Fruit fly (Drosophila melanogaster) whole organism, prepupa: ENCODE data around the gene fon.

Experiments
- CG10631 ChIP-seq: fragments of 200-800 bp; sonication (Bioruptor generic); optimal IDR thresholded peaks from 2 replicates; lab custom pipeline; 2016; ENCODE audit warnings: missing biosample characterization, missing genetic modification characterization
- CG15336 ChIP-seq: fragments of 200-800 bp; sonication (Bioruptor generic); IDR thresholded peaks from 2 replicates; pipeline ENCODE4 v1.3.6; 2022; ENCODE audit warnings: missing biosample characterization, missing genetic modification characterization
- CG1621 ChIP-seq: fragments of 200-800 bp; sonication (Bioruptor generic); optimal IDR thresholded peaks from 3 replicates; lab custom pipeline; 2018; ENCODE audit warnings: missing biosample characterization, mild to moderate bottlenecking, missing genetic modification characterization
- CG16779 ChIP-seq: fragments of 200-800 bp; sonication (Bioruptor generic); optimal IDR thresholded peaks from 3 replicates; lab custom pipeline; 2017; ENCODE audit warnings: missing biosample characterization, mild to moderate bottlenecking, missing genetic modification characterization
- CG3032 ChIP-seq: fragments of 200-800 bp; optimal IDR thresholded peaks from 2 replicates; lab custom pipeline; 2019; ENCODE audit warnings: missing biosample characterization, mild to moderate bottlenecking, missing genetic modification characterization, moderate library complexity
- CG31627 ChIP-seq: fragments of 200-800 bp; sonication (Bioruptor generic); optimal IDR thresholded peaks from 3 replicates; lab custom pipeline; 2016; ENCODE audit warnings: missing biosample characterization, missing genetic modification characterization
- CG34406 ChIP-seq: fragments of 200-800 bp; sonication (Bioruptor generic); optimal IDR thresholded peaks from 3 replicates; lab custom pipeline; 2016; ENCODE audit warnings: missing biosample characterization, missing genetic modification characterization
- CG4318 ChIP-seq: fragments of 200-800 bp; sonication (Bioruptor generic); optimal IDR thresholded peaks from 3 replicates; lab custom pipeline; 2017; ENCODE audit warnings: missing biosample characterization, mild to moderate bottlenecking, missing genetic modification characterization
- CG6163 ChIP-seq: fragments of 200-800 bp; sonication (Bioruptor generic); IDR thresholded peaks from 3 replicates; pipeline ENCODE4 v1.3.6; 2022; ENCODE audit warnings: missing biosample characterization, missing genetic modification characterization
- CG6854 ChIP-seq: fragments of 200-800 bp; sonication (Bioruptor generic); optimal IDR thresholded peaks from 2 replicates; lab custom pipeline; 2017; ENCODE audit warnings: missing biosample characterization, mild to moderate bottlenecking, missing genetic modification characterization
- CG7368 ChIP-seq: fragments of 200-800 bp; sonication (Bioruptor generic); optimal IDR thresholded peaks from 3 replicates; lab custom pipeline; 2016; ENCODE audit warnings: missing biosample characterization, missing genetic modification characterization
- CG8119 ChIP-seq: fragments of 200-800 bp; sonication (Bioruptor generic); IDR thresholded peaks from 3 replicates; pipeline ENCODE4 v1.3.6; 2022; ENCODE audit warnings: missing biosample characterization, missing genetic modification characterization
- CG8319 ChIP-seq: fragments of 200-800 bp; sonication (Bioruptor generic); optimal IDR thresholded peaks from 3 replicates; lab custom pipeline; 2016; ENCODE audit warnings: missing biosample characterization, missing genetic modification characterization
- CG8632 ChIP-seq: fragments of 200-800 bp; sonication (Bioruptor generic); optimal IDR thresholded peaks from 3 replicates; lab custom pipeline; 2016; ENCODE audit warnings: missing biosample characterization, missing genetic modification characterization
- CG9139 ChIP-seq: fragments of 200-800 bp; sonication (Bioruptor generic); optimal IDR thresholded peaks from 3 replicates; lab custom pipeline; 2017; ENCODE audit warnings: missing biosample characterization, mild to moderate bottlenecking, missing genetic modification characterization
- Eip78C ChIP-seq: fragments of 200-800 bp; sonication (Bioruptor generic); peaks from one replicate; lab custom pipeline; 2016; ENCODE audit warnings: missing biosample characterization, missing genetic modification characterization
- Eip93F ChIP-seq: fragments of 200-800 bp; sonication (Bioruptor generic); optimal IDR thresholded peaks from 2 replicates; lab custom pipeline; 2016; ENCODE audit warnings: missing biosample characterization, mild to moderate bottlenecking, missing genetic modification characterization
- Ets21C ChIP-seq: fragments of 200-800 bp; sonication (Bioruptor generic); optimal IDR thresholded peaks from 3 replicates; lab custom pipeline; 2016; ENCODE audit warnings: missing biosample characterization, missing genetic modification characterization
- Ets96B ChIP-seq: fragments of 200-800 bp; optimal IDR thresholded peaks from 2 replicates; lab custom pipeline; 2019; ENCODE audit warnings: missing biosample characterization, mild to moderate bottlenecking, missing genetic modification characterization, moderate library complexity
- Gug ChIP-seq: fragments of 200-800 bp; sonication (Bioruptor generic); IDR thresholded peaks from 2 replicates; pipeline ENCODE4 v1.3.6; 2022; ENCODE audit warnings: missing biosample characterization, missing genetic modification characterization
- Hr39 ChIP-seq: fragments of 200-800 bp; sonication (Bioruptor generic); optimal IDR thresholded peaks from 2 replicates; lab custom pipeline; 2016; ENCODE audit warnings: missing biosample characterization, missing genetic modification characterization
- Hr4 ChIP-seq: fragments of 200-800 bp; sonication (Bioruptor generic); optimal IDR thresholded peaks from 3 replicates; lab custom pipeline; 2016; ENCODE audit warnings: missing biosample characterization, missing genetic modification characterization
- Met ChIP-seq: fragments of 200-800 bp; sonication (Bioruptor generic); optimal IDR thresholded peaks from 3 replicates; lab custom pipeline; 2016; ENCODE audit warnings: missing biosample characterization, missing genetic modification characterization
- OdsH ChIP-seq: fragments of 200-800 bp; sonication (Bioruptor generic); optimal IDR thresholded peaks from 3 replicates; lab custom pipeline; 2016; ENCODE audit warnings: missing biosample characterization, missing genetic modification characterization
- Sox102F ChIP-seq: fragments of 200-800 bp; sonication (Bioruptor generic); optimal IDR thresholded peaks from 2 replicates; lab custom pipeline; 2016; ENCODE audit warnings: missing biosample characterization, mild to moderate bottlenecking, missing genetic modification characterization
- Sox14 ChIP-seq: fragments of 200-800 bp; sonication (Bioruptor generic); optimal IDR thresholded peaks from 3 replicates; lab custom pipeline; 2016; ENCODE audit warnings: missing biosample characterization, missing genetic modification characterization
- Sox15 ChIP-seq: fragments of 200-800 bp; sonication (Bioruptor generic); optimal IDR thresholded peaks from 3 replicates; lab custom pipeline; 2016; ENCODE audit warnings: missing biosample characterization, missing genetic modification characterization
- achi ChIP-seq: fragments of 200-800 bp; sonication (Bioruptor generic); optimal IDR thresholded peaks from 3 replicates; lab custom pipeline; 2016; ENCODE audit warnings: missing biosample characterization, missing genetic modification characterization
- acj6 ChIP-seq: fragments of 200-800 bp; sonication (Bioruptor generic); optimal IDR thresholded peaks from 3 replicates; lab custom pipeline; 2016; ENCODE audit warnings: missing biosample characterization, missing genetic modification characterization
- cyc ChIP-seq: fragments of 200-800 bp; sonication (Bioruptor generic); optimal IDR thresholded peaks from 3 replicates; lab custom pipeline; 2016; ENCODE audit warnings: missing biosample characterization, missing genetic modification characterization
- dsx ChIP-seq: fragments of 200-800 bp; optimal IDR thresholded peaks from 3 replicates; lab custom pipeline; 2019; ENCODE audit warnings: missing biosample characterization, mild to moderate bottlenecking, missing genetic modification characterization, moderate library complexity; ENCODE audit not compliant: poor library complexity, severe bottlenecking
- eg ChIP-seq: fragments of 200-800 bp; sonication (Bioruptor generic); IDR thresholded peaks from 3 replicates; pipeline ENCODE4 v1.3.6; 2022; ENCODE audit warnings: missing biosample characterization, missing genetic modification characterization
- fd59A ChIP-seq: fragments of 200-800 bp; sonication (Bioruptor generic); optimal IDR thresholded peaks from 2 replicates; lab custom pipeline; 2017; ENCODE audit warnings: missing biosample characterization, mild to moderate bottlenecking, missing genetic modification characterization, missing genetic modification reagents
- fd85E ChIP-seq: fragments of 200-800 bp; sonication (Bioruptor generic); optimal IDR thresholded peaks from 3 replicates; lab custom pipeline; 2016; ENCODE audit warnings: missing biosample characterization, missing genetic modification characterization
- lz ChIP-seq: fragments of 200-800 bp; sonication (Bioruptor generic); optimal IDR thresholded peaks from 3 replicates; lab custom pipeline; 2016; ENCODE audit warnings: missing biosample characterization, missing genetic modification characterization
- net ChIP-seq: fragments of 200-800 bp; sonication (Bioruptor generic); optimal IDR thresholded peaks from 3 replicates; lab custom pipeline; 2016; ENCODE audit warnings: missing biosample characterization, missing genetic modification characterization
- pdm3 ChIP-seq: fragments of 200-800 bp; sonication (Bioruptor generic); optimal IDR thresholded peaks from 3 replicates; lab custom pipeline; 2016; ENCODE audit warnings: missing biosample characterization, missing genetic modification characterization
- ss ChIP-seq, 2 experiments: fragments of 200-800 bp; sonication (Bioruptor generic); optimal IDR thresholded peaks; 2 replicates in 1 of 2; 3 replicates in 1 of 2; lab custom pipeline; 2017 to 2018; ENCODE audit warnings: mild to moderate bottlenecking in 2 of 2, missing biosample characterization in 2 of 2, missing genetic modification characterization in 2 of 2, moderate library complexity in 1 of 2
- vri ChIP-seq: fragments of 200-800 bp; sonication (Bioruptor generic); optimal IDR thresholded peaks from 3 replicates; lab custom pipeline; 2016; ENCODE audit warnings: missing biosample characterization, mild to moderate bottlenecking, missing genetic modification characterization

fon gene

DNA sequence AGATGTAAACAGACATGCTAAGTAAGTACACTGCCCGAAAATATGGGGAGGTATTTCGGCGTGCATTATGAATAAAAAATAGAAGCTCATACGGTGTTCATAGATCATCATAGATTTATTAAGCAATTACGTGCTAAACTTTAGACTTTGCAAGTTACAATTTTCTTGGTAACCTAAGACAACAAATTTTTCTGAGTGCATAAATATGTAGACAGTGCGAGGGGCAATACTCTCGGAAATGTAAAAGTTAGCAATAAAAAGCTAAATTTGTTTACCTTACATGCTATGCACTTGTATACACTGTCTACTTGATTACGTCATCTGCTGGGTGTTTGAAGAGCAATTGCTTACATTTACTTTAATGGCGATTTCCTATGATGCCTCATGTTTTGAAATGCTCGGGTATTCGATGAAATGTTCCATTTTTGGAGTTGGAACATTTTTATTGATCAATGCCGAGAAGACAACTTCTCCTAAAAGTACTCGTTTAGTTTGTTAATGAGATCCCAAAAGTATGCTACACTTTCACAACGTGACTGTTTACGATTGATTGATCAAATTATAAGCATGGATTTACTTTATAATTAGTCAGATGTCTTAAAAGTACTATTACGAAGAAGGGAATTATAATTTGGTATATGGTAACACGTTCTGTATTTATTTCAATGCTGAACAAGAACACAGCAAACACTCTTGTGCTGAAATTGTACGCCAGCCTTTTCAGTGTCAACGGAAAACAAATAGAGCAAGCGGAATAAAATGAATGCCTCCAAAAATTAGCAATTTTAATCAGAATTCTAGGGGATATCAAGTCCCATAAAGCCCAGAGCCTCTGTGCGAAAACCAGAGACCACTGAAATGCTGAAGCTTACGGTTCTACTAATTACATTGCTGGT is 30.8 kb upstream of the fon start, which contains the start of gene Lectin-galC1 (continued):
- no peak for TF ChIP-seq cyc
- TF ChIP-seq acj6 (GFP tag; lab: Kevin White, UChicago) = peak; percentile 49
- no peak for TF ChIP-seq vri (GFP tag; lab: Kevin White, UChicago)
- TF ChIP-seq CG3032 (tag; lab: Kevin White, UChicago) = no peak
- TF ChIP-seq Sox14 (GFP tag; lab: Kevin White, UChicago) = peak; percentile 50
- TF ChIP-seq CG1621 (tag; lab: Kevin White, UChicago) = no peak
- TF ChIP-seq ss (GFP tag; optimal IDR thresholded peaks at IDR 0.05; lab: Kevin White, UChicago) = no peak
- TF ChIP-seq CG6854 (GFP tag; lab: Kevin White, UChicago) = no peak
- TF ChIP-seq Gug (GFP tag; lab: Robert Waterston, UW) = peak; percentile 66
- TF ChIP-seq Ets21C (GFP tag; lab: Kevin White, UChicago) = no peak
- TF ChIP-seq pdm3 = peak; percentile 61
- TF ChIP-seq Ets96B (tag; lab: Kevin White, UChicago) = no peak
- no peak for TF ChIP-seq CG9139 (GFP tag; lab: Kevin White, UChicago)
- no peak for TF ChIP-seq Sox102F
- TF ChIP-seq OdsH = peak; percentile 78
- peak; percentile 75 for TF ChIP-seq net
- TF ChIP-seq CG8632 = no peak
- TF ChIP-seq CG16779 (tag; lab: Kevin White, UChicago) = peak; percentile 42
- TF ChIP-seq Eip93F (GFP tag; lab: Kevin White, UChicago) = no peak
- TF ChIP-seq CG4318 (GFP tag; lab: Kevin White, UChicago) = peak; percentile 49
- TF ChIP-seq CG8119 (GFP tag; lab: Robert Waterston, UW) = peak; percentile 74; the same call in 2 of the 3 replicates
- no peak for TF ChIP-seq CG7368
- TF ChIP-seq Sox15 (GFP tag; lab: Kevin White, UChicago) = no peak
- TF ChIP-seq CG34406 = no peak
- peak; percentile 79 for TF ChIP-seq CG6163 (GFP tag; lab: Robert Waterston, UW)
- TF ChIP-seq Met (GFP tag; lab: Kevin White, UChicago) = no peak
- peak; percentile 36 for TF ChIP-seq CG31627 (GFP tag; lab: Kevin White, UChicago)
- no peak for TF ChIP-seq CG8319 (GFP tag; lab: Kevin White, UChicago)
- peak; percentile 72 for TF ChIP-seq achi (GFP tag; lab: Kevin White, UChicago)
- peak; percentile 33 for TF ChIP-seq CG10631 (GFP tag; lab: Kevin White, UChicago)
- peak; percentile 28 for TF ChIP-seq Hr39 (GFP tag; lab: Kevin White, UChicago)

DNA sequence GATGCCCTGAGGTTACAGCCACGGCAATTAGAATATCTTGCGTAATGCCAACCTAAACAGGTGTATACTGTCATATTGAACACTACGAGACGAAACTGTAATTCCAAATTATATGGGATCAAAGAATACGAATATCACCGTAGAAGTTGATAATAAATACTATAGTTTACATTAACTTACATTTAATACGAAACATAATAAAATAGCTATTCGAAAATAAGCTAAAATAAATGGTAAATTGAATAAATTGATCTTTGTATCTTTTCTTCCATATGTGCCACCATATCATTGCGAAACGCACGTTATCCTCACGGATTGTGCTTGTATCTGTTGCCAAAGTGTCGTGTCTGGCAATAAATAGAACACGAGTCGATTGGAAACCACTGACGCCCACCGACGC is 29.9 kb upstream of the fon start:
- 0 out of 2 replicates have a peak, but pooled peaks have one; percentile 31 for TF ChIP-seq CG15336
- no peak for TF ChIP-seq Met (GFP tag; lab: Kevin White, UChicago)
- no peak for TF ChIP-seq Sox14 (GFP tag; lab: Kevin White, UChicago)
- peak; percentile 17 for TF ChIP-seq Eip78C (GFP tag; lab: Kevin White, UChicago)
- TF ChIP-seq fd59A (GFP tag; lab: Kevin White, UChicago) = no peak
- TF ChIP-seq CG8119 (GFP tag; lab: Robert Waterston, UW) = no peak
- TF ChIP-seq dsx = no peak
- TF ChIP-seq CG6163 (GFP tag; lab: Robert Waterston, UW) = no peak
- TF ChIP-seq Hr4 (GFP tag; lab: Kevin White, UChicago) = no peak
- no peak for TF ChIP-seq net
- TF ChIP-seq CG6854 (GFP tag; lab: Kevin White, UChicago) = no peak
- no peak for TF ChIP-seq eg (GFP tag; lab: Robert Waterston, UW)
- no peak for TF ChIP-seq CG31627 (GFP tag; lab: Kevin White, UChicago)
- TF ChIP-seq fd85E (GFP tag; lab: Kevin White, UChicago) = no peak
- no peak for TF ChIP-seq OdsH
- no peak for TF ChIP-seq lz
- TF ChIP-seq Ets21C (GFP tag; lab: Kevin White, UChicago) = no peak
- no peak for TF ChIP-seq Ets96B (tag; lab: Kevin White, UChicago)
